Fruit fly (Drosophila melanogaster) whole organism: ENCODE data around the gene CG15483.

ENCODE experiments used
- CG8478 ChIP-seq: fragments of >200 bp; optimal IDR thresholded peaks from 2 replicates; lab custom pipeline; 2018; ENCODE audit warnings: inconsistent platforms
- Dll ChIP-seq: fragments of >200 bp; optimal IDR thresholded peaks from 2 replicates; lab custom pipeline; 2017
- EcR ChIP-seq, 2 experiments: fragments of >200 bp; optimal IDR thresholded peaks; 2 replicates each; lab custom pipeline; 2017; ENCODE audit warnings: missing biosample characterization in 2 of 2, missing genetic modification characterization in 2 of 2, missing genetic modification reagents in 2 of 2
- pan ChIP-seq: fragments of >200 bp; optimal IDR thresholded peaks from 2 replicates; lab custom pipeline; 2017
- psq ChIP-seq: fragments of >200 bp; optimal IDR thresholded peaks from 2 replicates; lab custom pipeline; 2017
- usp ChIP-seq: fragments of >200 bp; optimal IDR thresholded peaks from 2 replicates; lab custom pipeline; 2017; ENCODE audit warnings: missing biosample characterization, missing genetic modification characterization, mixed read lengths

The CG15483 gene

DNA sequence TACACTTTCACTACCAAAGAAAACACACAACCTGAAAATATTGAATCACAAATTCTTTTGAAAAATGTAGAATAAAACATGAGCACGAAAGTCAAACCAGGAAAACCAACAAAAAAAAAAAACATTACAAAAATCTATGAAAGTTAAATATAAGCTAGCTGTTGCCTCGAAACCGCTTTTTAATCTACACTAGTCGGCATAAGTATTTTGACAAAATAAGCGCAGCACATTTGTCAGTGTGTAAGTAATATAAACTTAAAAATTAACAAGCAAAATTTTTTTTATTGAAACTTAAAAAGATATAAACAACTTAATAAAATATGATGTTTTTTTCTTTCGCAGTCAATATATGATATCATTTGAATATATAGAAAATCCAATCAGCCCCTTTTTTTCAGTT is 48.8 kb downstream of the CG15483 start, which contains the start of gene CG5787:
TSS of gene CG5787 (minus strand) at position 101 of the 400 bp plus-strand sequence.
- TF ChIP-seq psq (lab: Kevin White, UChicago) (no peak), EcR (GFP tag; optimal IDR thresholded peaks at IDR 0.05; lab: Kevin White, UChicago) (no peak), pan (lab: Kevin White, UChicago) (no peak), usp (no peak), CG8478 (lab: Kevin White, UChicago) (no peak), Dll (lab: Kevin White, UChicago) (no peak)

DNA sequence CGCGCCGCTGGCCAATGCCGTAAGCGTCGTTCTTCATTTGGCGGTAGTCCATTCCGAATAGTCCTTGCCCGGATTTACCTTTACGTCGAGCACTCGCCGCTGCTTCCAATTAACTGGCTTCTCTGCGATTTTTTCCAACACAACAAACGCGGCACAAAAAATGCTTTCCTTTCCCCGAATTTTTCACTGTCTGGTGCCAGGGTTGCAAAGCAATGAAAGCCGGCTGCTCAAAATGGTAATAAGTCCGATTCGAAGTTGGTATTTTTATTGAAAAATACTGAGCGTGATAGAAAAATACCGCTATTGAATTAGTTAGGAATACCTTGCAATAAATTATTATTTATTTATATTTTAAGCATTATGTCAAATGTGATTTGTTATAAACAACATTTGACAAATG is 49.4 kb downstream of the CG15483 start:
- TF ChIP-seq Dll (lab: Kevin White, UChicago) (no peak), pan (lab: Kevin White, UChicago) (no peak), usp (no peak), psq (lab: Kevin White, UChicago) (no peak), EcR (GFP tag; optimal IDR thresholded peaks at IDR 0.05; lab: Kevin White, UChicago) (no peak), CG8478 (lab: Kevin White, UChicago) (no peak)
